Fruit fly (Drosophila melanogaster) whole organism, embryonic: Measurements from ENCODE around the gene Mdh1.

ENCODE experiments used
- Ada2b ChIP-seq: fragments of 200-800 bp; sonication (Bioruptor generic); IDR thresholded peaks from 2 replicates; pipeline ENCODE4 v1.3.6; 2022; ENCODE audit warnings: missing biosample characterization, missing genetic modification characterization
- Adf1 ChIP-seq: fragments of 200-800 bp; sonication (Bioruptor generic); IDR thresholded peaks from 2 replicates; pipeline ENCODE4 v1.3.6; 2022; ENCODE audit warnings: missing biosample characterization, missing genetic modification characterization
- CG10431 ChIP-seq: fragments of 200-800 bp; sonication (Bioruptor generic); optimal IDR thresholded peaks from 3 replicates; lab custom pipeline; 2018; ENCODE audit warnings: missing biosample characterization, mild to moderate bottlenecking, missing genetic modification characterization
- CG11560 ChIP-seq: fragments of 200-800 bp; sonication (Bioruptor generic); IDR thresholded peaks from 3 replicates; pipeline ENCODE4 v1.3.6; 2022; ENCODE audit warnings: missing biosample characterization, missing genetic modification characterization
- CG12104 ChIP-seq: fragments of 200-800 bp; sonication (Bioruptor generic); optimal IDR thresholded peaks from 3 replicates; lab custom pipeline; 2016; ENCODE audit warnings: missing biosample characterization, missing genetic modification characterization
- CG12299 ChIP-seq: fragments of 200-800 bp; sonication (Bioruptor generic); optimal IDR thresholded peaks from 2 replicates; lab custom pipeline; 2018; ENCODE audit warnings: missing biosample characterization, mild to moderate bottlenecking, missing genetic modification characterization
- CG12744 ChIP-seq: fragments of 200-800 bp; sonication (Bioruptor generic); optimal IDR thresholded peaks from 2 replicates; lab custom pipeline; 2016; ENCODE audit warnings: missing biosample characterization, missing genetic modification characterization
- CG12769 ChIP-seq: fragments of 200-800 bp; sonication (Bioruptor generic); optimal IDR thresholded peaks from 2 replicates; lab custom pipeline; 2019; ENCODE audit warnings: missing biosample characterization, mild to moderate bottlenecking, missing genetic modification characterization, moderate library complexity
- CG15479 ChIP-seq: fragments of 200-800 bp; sonication (Bioruptor generic); optimal IDR thresholded peaks from 3 replicates; lab custom pipeline; 2019; ENCODE audit warnings: missing biosample characterization, mild to moderate bottlenecking, missing genetic modification characterization, moderate library complexity
- CG15514 ChIP-seq: fragments of 200-800 bp; sonication (Bioruptor generic); optimal IDR thresholded peaks from 3 replicates; lab custom pipeline; 2017; ENCODE audit warnings: missing biosample characterization, missing genetic modification characterization, mild to moderate bottlenecking, moderate library complexity, missing genetic modification reagents
- CG15601 ChIP-seq: fragments of 200-800 bp; sonication (Bioruptor generic); optimal IDR thresholded peaks from 3 replicates; lab custom pipeline; 2019; ENCODE audit warnings: missing biosample characterization, mild to moderate bottlenecking, missing genetic modification characterization, moderate library complexity
- CG1602 ChIP-seq: fragments of 200-800 bp; sonication (Bioruptor generic); optimal IDR thresholded peaks from 3 replicates; lab custom pipeline; 2016; ENCODE audit warnings: missing biosample characterization, missing genetic modification characterization
- CG17359 ChIP-seq: fragments of 200-800 bp; sonication (Bioruptor generic); optimal IDR thresholded peaks from 3 replicates; lab custom pipeline; 2018; ENCODE audit warnings: missing biosample characterization, mild to moderate bottlenecking, missing genetic modification characterization, moderate library complexity
- CG17568 ChIP-seq: fragments of 200-800 bp; sonication (Bioruptor generic); optimal IDR thresholded peaks from 2 replicates; lab custom pipeline; 2018; ENCODE audit warnings: missing biosample characterization, mild to moderate bottlenecking, missing genetic modification characterization, moderate library complexity
- CG30403 ChIP-seq: fragments of 200-800 bp; sonication (Bioruptor generic); optimal IDR thresholded peaks from 3 replicates; lab custom pipeline; 2016; ENCODE audit warnings: missing biosample characterization, missing genetic modification characterization
- CG31388 ChIP-seq: fragments of 200-800 bp; sonication (Bioruptor generic); optimal IDR thresholded peaks from 2 replicates; lab custom pipeline; 2016; ENCODE audit warnings: missing biosample characterization, missing genetic modification characterization
- CG3281 ChIP-seq: fragments of 200-800 bp; sonication (Bioruptor generic); optimal IDR thresholded peaks from 3 replicates; lab custom pipeline; 2017; ENCODE audit warnings: missing biosample characterization, mild to moderate bottlenecking, missing genetic modification characterization
- CG33213 ChIP-seq: fragments of 200-800 bp; sonication (Bioruptor generic); optimal IDR thresholded peaks from 3 replicates; lab custom pipeline; 2016; ENCODE audit warnings: missing biosample characterization, missing genetic modification characterization
- CG3407 ChIP-seq: fragments of 200-800 bp; sonication (Bioruptor generic); optimal IDR thresholded peaks from 2 replicates; lab custom pipeline; 2018; ENCODE audit warnings: missing biosample characterization, mild to moderate bottlenecking, missing genetic modification characterization
- CG3995 ChIP-seq: fragments of 200-800 bp; sonication (Bioruptor generic); optimal IDR thresholded peaks from 3 replicates; lab custom pipeline; 2016; ENCODE audit warnings: missing biosample characterization, missing genetic modification characterization
- CG4328 ChIP-seq: fragments of 200-800 bp; sonication (Bioruptor generic); optimal IDR thresholded peaks from 3 replicates; lab custom pipeline; 2017; ENCODE audit warnings: missing biosample characterization, missing genetic modification reagents, missing genetic modification characterization
- CG4707 ChIP-seq: fragments of 200-800 bp; sonication (Bioruptor generic); optimal IDR thresholded peaks from 2 replicates; lab custom pipeline; 2018; ENCODE audit warnings: missing biosample characterization, mild to moderate bottlenecking, missing genetic modification characterization, moderate library complexity
- CG4730 ChIP-seq: fragments of 200-800 bp; sonication (Bioruptor generic); IDR thresholded peaks from 2 replicates; pipeline ENCODE4 v1.3.6; 2022; ENCODE audit warnings: missing biosample characterization, missing genetic modification characterization
- CG6272 ChIP-seq: fragments of 200-800 bp; sonication (Bioruptor generic); IDR thresholded peaks from 2 replicates; pipeline ENCODE4 v1.3.6; 2022; ENCODE audit warnings: missing biosample characterization, missing genetic modification characterization
- CG7357 ChIP-seq: fragments of 200-800 bp; sonication (Bioruptor generic); IDR thresholded peaks from 3 replicates; pipeline ENCODE4 v1.3.6; 2022; ENCODE audit warnings: missing biosample characterization, missing genetic modification characterization
- CG8290 ChIP-seq, 3 experiments: fragments of 200-800 bp; sonication (Bioruptor generic); optimal IDR thresholded peaks; 2 replicates each; lab custom pipeline; 2016 to 2019; ENCODE audit warnings: missing biosample characterization in 3 of 3, missing genetic modification characterization in 3 of 3, mild to moderate bottlenecking in 2 of 3, moderate library complexity in 1 of 3
- Dad ChIP-seq: fragments of 200-800 bp; sonication (Bioruptor generic); optimal IDR thresholded peaks from 3 replicates; lab custom pipeline; 2016; ENCODE audit warnings: missing biosample characterization, missing genetic modification characterization
- Dfd ChIP-seq, 2 experiments: fragments of >200 bp; optimal IDR thresholded peaks; 2 replicates each; lab custom pipeline; 2017; ENCODE audit warnings: missing biosample characterization in 2 of 2, missing genetic modification characterization in 2 of 2
- Hmx ChIP-seq: fragments of 200-800 bp; sonication (Bioruptor generic); optimal IDR thresholded peaks from 2 replicates; lab custom pipeline; 2016; ENCODE audit warnings: missing biosample characterization, missing genetic modification characterization
- Kr ChIP-seq: fragments of 200-800 bp; sonication (Bioruptor generic); optimal IDR thresholded peaks from 2 replicates; lab custom pipeline; 2017; ENCODE audit warnings: missing biosample characterization, mild to moderate bottlenecking, missing genetic modification characterization
- MTF-1 ChIP-seq: fragments of 200-800 bp; sonication (Bioruptor generic); optimal IDR thresholded peaks from 2 replicates; lab custom pipeline; 2018; ENCODE audit warnings: missing biosample characterization, mild to moderate bottlenecking, missing genetic modification characterization, borderline replicate concordance
- NC2α ChIP-seq: fragments of 200-800 bp; sonication (Bioruptor generic); optimal IDR thresholded peaks from 2 replicates; lab custom pipeline; 2016; ENCODE audit warnings: missing biosample characterization, missing genetic modification characterization
- Nf-YA ChIP-seq: fragments of 200-800 bp; sonication (Bioruptor generic); IDR thresholded peaks from 2 replicates; pipeline ENCODE4 v1.3.6; 2022; ENCODE audit warnings: missing biosample characterization, missing genetic modification characterization
- Nf-YB ChIP-seq: fragments of 200-800 bp; sonication (Bioruptor generic); optimal IDR thresholded peaks from 3 replicates; lab custom pipeline; 2019; ENCODE audit warnings: missing biosample characterization, mild to moderate bottlenecking, missing genetic modification characterization, moderate library complexity
- Ptx1 ChIP-seq: fragments of 200-800 bp; sonication (Bioruptor generic); IDR thresholded peaks from 2 replicates; pipeline ENCODE4 v1.3.6; 2022; ENCODE audit warnings: missing biosample characterization, missing genetic modification characterization
- corto ChIP-seq: fragments of 200-800 bp; sonication (Bioruptor generic); optimal IDR thresholded peaks from 2 replicates; lab custom pipeline; 2016; ENCODE audit warnings: missing biosample characterization, mild to moderate bottlenecking, missing genetic modification characterization, moderate library complexity
- gro ChIP-seq: fragments of 200-800 bp; sonication (Bioruptor generic); optimal IDR thresholded peaks from 2 replicates; lab custom pipeline; 2016; ENCODE audit warnings: missing biosample characterization, missing genetic modification characterization
- h ChIP-seq: fragments of >200 bp; optimal IDR thresholded peaks from 2 replicates; lab custom pipeline; 2017
- her ChIP-seq: fragments of 200-800 bp; sonication (Bioruptor generic); optimal IDR thresholded peaks from 2 replicates; lab custom pipeline; 2016; ENCODE audit warnings: missing biosample characterization, missing genetic modification characterization
- ind ChIP-seq: fragments of 200-800 bp; sonication (Bioruptor generic); optimal IDR thresholded peaks from 3 replicates; lab custom pipeline; 2016; ENCODE audit warnings: missing biosample characterization, missing genetic modification characterization
- lola ChIP-seq, 3 experiments: fragments of >200 bp in 2 of 3; fragments of 200-800 bp in 1 of 3; sonication (Bioruptor generic) in 1 of 3; optimal IDR thresholded peaks; 2 replicates each; lab custom pipeline; 2017 to 2019; ENCODE audit warnings: missing biosample characterization in 3 of 3, missing genetic modification characterization in 3 of 3, mild to moderate bottlenecking in 1 of 3, moderate library complexity in 1 of 3
- lov ChIP-seq, 2 experiments: fragments of 200-800 bp in 1 of 2; fragments of >200 bp in 1 of 2; sonication (Bioruptor generic) in 1 of 2; IDR thresholded peaks in 1 of 2; optimal IDR thresholded peaks in 1 of 2; 2 replicates in 1 of 2; 3 replicates in 1 of 2; pipeline versions ENCODE4 v1.3.6 to Lab custom; 2017 to 2022; ENCODE audit warnings: missing biosample characterization in 1 of 2, missing genetic modification characterization in 1 of 2
- mam ChIP-seq: fragments of 200-800 bp; sonication (Bioruptor generic); optimal IDR thresholded peaks from 3 replicates; lab custom pipeline; 2016; ENCODE audit warnings: missing biosample characterization, missing genetic modification characterization
- org-1 ChIP-seq: fragments of 200-800 bp; sonication (Bioruptor generic); optimal IDR thresholded peaks from 2 replicates; lab custom pipeline; 2017; ENCODE audit warnings: missing biosample characterization, missing genetic modification characterization
- pb ChIP-seq: fragments of 200-800 bp; sonication (Bioruptor generic); optimal IDR thresholded peaks from 3 replicates; lab custom pipeline; 2016; ENCODE audit warnings: missing biosample characterization, missing genetic modification characterization
- pfk ChIP-seq: fragments of 200-800 bp; sonication (Bioruptor generic); optimal IDR thresholded peaks from 2 replicates; lab custom pipeline; 2018; ENCODE audit warnings: missing biosample characterization, mild to moderate bottlenecking, missing genetic modification characterization, moderate library complexity
- run ChIP-seq: fragments of 200-800 bp; sonication (Bioruptor generic); optimal IDR thresholded peaks from 3 replicates; lab custom pipeline; 2018; ENCODE audit warnings: missing biosample characterization, mild to moderate bottlenecking, missing genetic modification characterization
- sim ChIP-seq: fragments of 200-800 bp; sonication (Bioruptor generic); IDR thresholded peaks from 2 replicates; pipeline ENCODE4 v1.3.6; 2022; ENCODE audit warnings: missing biosample characterization, missing genetic modification characterization
- sr ChIP-seq: fragments of 200-800 bp; sonication (Bioruptor generic); IDR thresholded peaks from 3 replicates; pipeline ENCODE4 v1.3.6; 2022; ENCODE audit warnings: missing biosample characterization, missing genetic modification characterization
- twi ChIP-seq: fragments of 200-800 bp; optimal IDR thresholded peaks from 2 replicates; lab custom pipeline; 2019; ENCODE audit warnings: missing biosample characterization, mild to moderate bottlenecking, missing genetic modification characterization, moderate library complexity

The Mdh1 gene

DNA sequence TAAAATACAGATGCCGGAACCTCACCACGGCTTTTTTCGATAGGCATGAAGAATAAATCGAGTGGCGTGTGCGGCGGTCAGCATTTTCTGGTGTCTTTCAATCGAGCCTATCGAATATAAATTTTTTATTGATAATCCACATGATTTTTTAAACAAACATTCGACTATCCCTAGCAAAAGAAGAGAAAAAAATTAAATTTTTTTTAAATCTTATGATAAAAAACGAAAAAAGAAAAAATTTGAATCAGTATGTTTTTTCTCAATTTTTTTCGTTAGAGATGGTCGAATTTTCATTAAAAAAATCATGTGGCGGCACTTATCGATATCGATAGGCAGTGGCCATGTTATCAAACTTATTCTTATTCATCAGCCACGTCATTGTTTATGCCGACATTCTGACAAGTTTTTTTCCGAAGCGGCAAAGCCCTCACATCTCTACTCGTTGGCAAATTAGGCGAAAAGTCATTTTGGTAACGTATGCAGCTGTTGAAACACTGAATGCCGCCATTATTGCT lies 30.5 kb upstream of the Mdh1 start, which contains the start of the genes SmB and KdelR (continued):
- TF ChIP-seq CG33213 (GFP tag; lab: Kevin White, UChicago) (peak; percentile 4), Ptx1 (no peak), CG30403 (GFP tag; lab: Kevin White, UChicago) (peak; percentile 44), CG15479 (GFP tag; lab: Kevin White, UChicago) (no peak), CG31388 (GFP tag; lab: Kevin White, UChicago) (no peak), CG10431 (GFP tag; lab: Kevin White, UChicago) (peak; percentile 20), CG17568 (no peak), MTF-1 (GFP tag; lab: Kevin White, UChicago) (no peak), CG4707 (GFP tag; lab: Kevin White, UChicago) (no peak), org-1 (GFP tag; lab: Kevin White, UChicago) (no peak), CG8290 (GFP tag; optimal IDR thresholded peaks at IDR 0.05; lab: Kevin White, UChicago) (peak; percentile 40), CG8290 (tag; optimal IDR thresholded peaks at IDR 0.05; lab: Kevin White, UChicago) (peak in 1 of 2 experiments; percentile 53), lov (optimal IDR thresholded peaks at IDR 0.05; lab: Kevin White, UChicago) (no peak), lov (GFP tag; IDR thresholded peaks at IDR 0.05; lab: Robert Waterston, UW) (no peak), NC2α (GFP tag; lab: Kevin White, UChicago) (no peak), pfk (GFP tag; lab: Kevin White, UChicago) (peak; percentile 25), CG12104 (GFP tag; lab: Kevin White, UChicago) (no peak), lola (GFP tag; optimal IDR thresholded peaks at IDR 0.05; lab: Kevin White, UChicago) (peak in 1 of 3 experiments; percentile 19), Nf-YB (GFP tag; lab: Kevin White, UChicago) (no peak), CG12299 (tag; lab: Kevin White, UChicago) (no peak), CG3995 (GFP tag; lab: Kevin White, UChicago) (peak; percentile 21), ind (no peak), gro (no peak), h (no peak), Kr (GFP tag; lab: Kevin White, UChicago) (no peak), CG1602 (GFP tag; lab: Kevin White, UChicago) (no peak), run (tag; lab: Kevin White, UChicago) (no peak), her (no peak), CG12744 (GFP tag; lab: Kevin White, UChicago) (no peak), Nf-YA (GFP tag; lab: Robert Waterston, UW) (no peak), CG17359 (tag; lab: Kevin White, UChicago) (no peak), sr (GFP tag; lab: Robert Waterston, UW) (no peak), CG15601 (tag; lab: Kevin White, UChicago) (peak; percentile 53), Dad (peak; percentile 4), CG4730 (GFP tag; lab: Robert Waterston, UW) (no peak), CG7357 (GFP tag; lab: Robert Waterston, UW) (no peak), CG3281 (GFP tag; lab: Kevin White, UChicago) (no peak), Dfd (GFP tag; optimal IDR thresholded peaks at IDR 0.05; lab: Kevin White, UChicago) (no peak), Ada2b (GFP tag; lab: Robert Waterston, UW) (no peak), CG11560 (tag; lab: Robert Waterston, UW) (peak; percentile 98), pb (GFP tag; lab: Kevin White, UChicago) (no peak), CG15514 (GFP tag; lab: Kevin White, UChicago) (peak; percentile 66), mam (GFP tag; lab: Kevin White, UChicago) (no peak), corto (GFP tag; lab: Kevin White, UChicago) (no peak), CG6272 (0 out of 2 replicates have a peak, but pooled peaks have one; percentile 30), twi (peak; percentile 17), Hmx (GFP tag; lab: Kevin White, UChicago) (no peak), CG4328 (no peak), CG12769 (tag; lab: Kevin White, UChicago) (no peak), CG3407 (GFP tag; lab: Kevin White, UChicago) (no peak), Adf1 (GFP tag; lab: Robert Waterston, UW) (peak; percentile 18; the same call in 1 of the 2 replicates), sim (GFP tag; lab: Robert Waterston, UW) (no peak)
